Worm (Caenorhabditis elegans) whole organism, L3 larva: ENCODE data around the gene spp-4.

Source experiments
- ceh-28 ChIP-seq: fragments of 150-350 bp; optimal IDR thresholded peaks from 2 replicates; lab custom pipeline; 2014; ENCODE audit warnings: missing biosample characterization, missing genetic modification reagents, missing genetic modification characterization
- elt-1 ChIP-seq: fragments of 150-350 bp; optimal IDR thresholded peaks from 2 replicates; lab custom pipeline; 2014; ENCODE audit warnings: missing biosample characterization, missing genetic modification characterization
- unc-62 ChIP-seq: fragments of 150-350 bp; sonication (generic microtip); optimal IDR thresholded peaks from 4 replicates; lab custom pipeline; 2014; ENCODE audit warnings: missing biosample characterization, missing genetic modification reagents, missing genetic modification characterization

- TF ChIP-seq ceh-28 (tag; lab: Kevin White, UChicago) = no peak
- TF ChIP-seq unc-62 (GFP tag; lab: Kevin White, UChicago) = no peak
- TF ChIP-seq elt-1 (tag; lab: Kevin White, UChicago) = no peak
These were observed 22.2 kb downstream of the spp-4 start for ce11 chrX:7296310-7296709.
